Worm (Caenorhabditis elegans) whole organism, late embryonic: ENCODE results near the gene rpap-2.
A peak's percentile ranks its signal among the peaks of the same experiment; 100 is the strongest.

Source experiments
- C08G9.2 ChIP-seq: sonication (generic microtip); optimal IDR thresholded peaks from 2 replicates; lab custom pipeline; 2016; ENCODE audit warnings: mild to moderate bottlenecking, missing genetic modification characterization, moderate library complexity, missing compliant biosample characterization
- C38D4.7 ChIP-seq: fragments of 200-800 bp; sonication (Bioruptor generic); optimal IDR thresholded peaks from 2 replicates; lab custom pipeline; 2018; ENCODE audit warnings: mild to moderate bottlenecking, missing genetic modification characterization, moderate library complexity, missing compliant biosample characterization
- F13H6.1 ChIP-seq: sonication (generic microtip); optimal IDR thresholded peaks from 2 replicates; lab custom pipeline; 2016; ENCODE audit warnings: missing genetic modification characterization, missing compliant biosample characterization
- K02D7.2 ChIP-seq: sonication (generic microtip); optimal IDR thresholded peaks from 2 replicates; lab custom pipeline; 2017; ENCODE audit warnings: mild to moderate bottlenecking, missing genetic modification characterization, missing compliant biosample characterization
- K09A11.1 ChIP-seq: sonication (generic microtip); optimal IDR thresholded peaks from 2 replicates; lab custom pipeline; 2017; ENCODE audit warnings: antibody characterized with exemption, mild to moderate bottlenecking, missing genetic modification characterization, missing compliant biosample characterization; ENCODE audit not compliant: insufficient read depth
- T23F11.4 ChIP-seq: fragments of 200-800 bp; sonication (Bioruptor generic); optimal IDR thresholded peaks from 2 replicates; lab custom pipeline; 2018; ENCODE audit warnings: mild to moderate bottlenecking, missing genetic modification characterization, missing compliant biosample characterization
- Y22D7AL.16 ChIP-seq: sonication (generic microtip); optimal IDR thresholded peaks from 2 replicates; lab custom pipeline; 2016; ENCODE audit warnings: missing genetic modification characterization, missing compliant biosample characterization
- ama-1 ChIP-seq: fragments of 150-350 bp; optimal IDR thresholded peaks from 2 replicates; lab custom pipeline; 2014
- ceh-14 ChIP-seq: sonication (generic microtip); optimal IDR thresholded peaks from 2 replicates; lab custom pipeline; 2016; ENCODE audit warnings: missing genotype, missing genetic modification characterization, missing compliant biosample characterization
- ceh-18 ChIP-seq: sonication (generic microtip); optimal IDR thresholded peaks from 2 replicates; lab custom pipeline; 2016; ENCODE audit warnings: missing genetic modification characterization, missing compliant biosample characterization
- ceh-19 ChIP-seq: fragments of 200-800 bp; sonication (Bioruptor generic); optimal IDR thresholded peaks from 2 replicates; lab custom pipeline; 2018; ENCODE audit warnings: mild to moderate bottlenecking, missing genetic modification characterization, missing compliant biosample characterization
- ceh-22 ChIP-seq: sonication (generic microtip); optimal IDR thresholded peaks from 2 replicates; lab custom pipeline; 2017; ENCODE audit warnings: missing biosample characterization, missing genetic modification characterization
- ceh-24 ChIP-seq: sonication (generic microtip); optimal IDR thresholded peaks from 2 replicates; lab custom pipeline; 2016; ENCODE audit warnings: mild to moderate bottlenecking, missing genetic modification characterization, missing compliant biosample characterization
- ceh-31 ChIP-seq: sonication (generic microtip); optimal IDR thresholded peaks from 2 replicates; lab custom pipeline; 2016; ENCODE audit warnings: missing genetic modification characterization, missing compliant biosample characterization
- ceh-34 ChIP-seq: sonication (generic microtip); optimal IDR thresholded peaks from 2 replicates; lab custom pipeline; 2016; ENCODE audit warnings: mild to moderate bottlenecking, missing genetic modification characterization, missing compliant biosample characterization
- ceh-48 ChIP-seq: sonication (generic microtip); optimal IDR thresholded peaks from 2 replicates; lab custom pipeline; 2016; ENCODE audit warnings: missing genetic modification characterization, inconsistent platforms, missing compliant biosample characterization
- ceh-6 ChIP-seq: fragments of 200-800 bp; sonication (Bioruptor generic); optimal IDR thresholded peaks from 2 replicates; lab custom pipeline; 2018; ENCODE audit warnings: mild to moderate bottlenecking, missing genetic modification characterization, missing compliant biosample characterization
- ceh-9 ChIP-seq: sonication (generic microtip); optimal IDR thresholded peaks from 2 replicates; lab custom pipeline; 2016; ENCODE audit warnings: mild to moderate bottlenecking, missing genetic modification characterization, inconsistent platforms, missing compliant biosample characterization
- dmd-4 ChIP-seq: sonication (generic microtip); optimal IDR thresholded peaks from 2 replicates; lab custom pipeline; 2016; ENCODE audit warnings: borderline replicate concordance, missing genetic modification characterization, missing compliant biosample characterization
- dve-1 ChIP-seq: sonication (generic microtip); optimal IDR thresholded peaks from 2 replicates; lab custom pipeline; 2017; ENCODE audit warnings: antibody characterized with exemption, mild to moderate bottlenecking, missing genetic modification characterization, missing compliant biosample characterization
- fkh-10 ChIP-seq: fragments of 150-350 bp; optimal IDR thresholded peaks from 2 replicates; lab custom pipeline; 2014; ENCODE audit warnings: missing biosample characterization, missing genetic modification reagents, missing genetic modification characterization
- gmeb-2 ChIP-seq: sonication (generic microtip); optimal IDR thresholded peaks from 2 replicates; lab custom pipeline; 2016; ENCODE audit warnings: missing genetic modification characterization, inconsistent platforms, missing compliant biosample characterization
- hlh-13 ChIP-seq: fragments of 200-800 bp; sonication (Bioruptor generic); optimal IDR thresholded peaks from 2 replicates; lab custom pipeline; 2018; ENCODE audit warnings: mild to moderate bottlenecking, missing genetic modification characterization, missing compliant biosample characterization
- hlh-15 ChIP-seq: sonication (generic microtip); optimal IDR thresholded peaks from 2 replicates; lab custom pipeline; 2016; ENCODE audit warnings: missing genetic modification characterization, missing compliant biosample characterization
- hlh-6 ChIP-seq: sonication (generic microtip); optimal IDR thresholded peaks from 2 replicates; lab custom pipeline; 2016; ENCODE audit warnings: missing genotype, missing genetic modification characterization, missing compliant biosample characterization
- hlh-8 ChIP-seq: sonication (generic microtip); optimal IDR thresholded peaks from 2 replicates; lab custom pipeline; 2016; ENCODE audit warnings: missing genotype, missing genetic modification characterization, missing compliant biosample characterization
- lim-6 ChIP-seq: sonication (generic microtip); optimal IDR thresholded peaks from 2 replicates; lab custom pipeline; 2016; ENCODE audit warnings: missing genetic modification characterization, missing compliant biosample characterization
- lin-11 ChIP-seq: fragments of 200-800 bp; sonication (Bioruptor generic); optimal IDR thresholded peaks from 2 replicates; lab custom pipeline; 2018; ENCODE audit warnings: mild to moderate bottlenecking, missing genetic modification characterization, missing compliant biosample characterization
- madf-2 ChIP-seq: sonication (generic microtip); optimal IDR thresholded peaks from 2 replicates; lab custom pipeline; 2017; ENCODE audit warnings: missing genetic modification characterization, missing compliant biosample characterization
- mec-3 ChIP-seq: sonication (generic microtip); optimal IDR thresholded peaks from 2 replicates; lab custom pipeline; 2016; ENCODE audit warnings: borderline replicate concordance, missing genetic modification characterization, missing compliant biosample characterization
- nfya-1 ChIP-seq: sonication (generic microtip); optimal IDR thresholded peaks from 2 replicates; lab custom pipeline; 2017; ENCODE audit warnings: missing genetic modification characterization, mild to moderate bottlenecking, missing compliant biosample characterization, antibody characterized with exemption, moderate library complexity
- pag-3 ChIP-seq: sonication (generic microtip); optimal IDR thresholded peaks from 2 replicates; lab custom pipeline; 2016; ENCODE audit warnings: missing compliant biosample characterization, missing genetic modification characterization, borderline replicate concordance
- pha-2 ChIP-seq: sonication (generic microtip); optimal IDR thresholded peaks from 2 replicates; lab custom pipeline; 2017; ENCODE audit warnings: mild to moderate bottlenecking, missing genetic modification characterization, missing compliant biosample characterization
- pqm-1 ChIP-seq: sonication (generic microtip); optimal IDR thresholded peaks from 2 replicates; lab custom pipeline; 2016; ENCODE audit warnings: missing genetic modification characterization, missing compliant biosample characterization
- rnt-1 ChIP-seq: sonication (generic microtip); optimal IDR thresholded peaks from 2 replicates; lab custom pipeline; 2016; ENCODE audit warnings: missing genetic modification characterization, missing compliant biosample characterization
- sdc-2 ChIP-seq: sonication (generic microtip); optimal IDR thresholded peaks from 2 replicates; lab custom pipeline; 2016; ENCODE audit warnings: missing genotype, missing genetic modification characterization, missing compliant biosample characterization
- sox-4 ChIP-seq: sonication (generic microtip); optimal IDR thresholded peaks from 2 replicates; lab custom pipeline; 2017; ENCODE audit warnings: mild to moderate bottlenecking, missing genetic modification characterization, inconsistent platforms, missing compliant biosample characterization
- syd-9 ChIP-seq: sonication (generic microtip); optimal IDR thresholded peaks from 2 replicates; lab custom pipeline; 2016; ENCODE audit warnings: mild to moderate bottlenecking, missing genetic modification characterization, moderate library complexity, missing compliant biosample characterization
- tbx-2 ChIP-seq: sonication (generic microtip); optimal IDR thresholded peaks from 2 replicates; lab custom pipeline; 2016; ENCODE audit warnings: missing genetic modification characterization, missing compliant biosample characterization
- ttx-3 ChIP-seq: sonication (generic microtip); optimal IDR thresholded peaks from 2 replicates; lab custom pipeline; 2016; ENCODE audit warnings: missing genetic modification reagents, missing genetic modification characterization, missing compliant biosample characterization
- unc-42 ChIP-seq: sonication (generic microtip); optimal IDR thresholded peaks from 2 replicates; lab custom pipeline; 2016; ENCODE audit warnings: missing genotype, missing genetic modification characterization, missing compliant biosample characterization
- zip-5 ChIP-seq: sonication (generic microtip); optimal IDR thresholded peaks from 2 replicates; lab custom pipeline; 2016; ENCODE audit warnings: missing genetic modification characterization, missing compliant biosample characterization
- ztf-16 ChIP-seq: sonication (generic microtip); optimal IDR thresholded peaks from 2 replicates; lab custom pipeline; 2017; ENCODE audit warnings: missing genetic modification characterization, missing compliant biosample characterization

rpap-2 gene

DNA sequence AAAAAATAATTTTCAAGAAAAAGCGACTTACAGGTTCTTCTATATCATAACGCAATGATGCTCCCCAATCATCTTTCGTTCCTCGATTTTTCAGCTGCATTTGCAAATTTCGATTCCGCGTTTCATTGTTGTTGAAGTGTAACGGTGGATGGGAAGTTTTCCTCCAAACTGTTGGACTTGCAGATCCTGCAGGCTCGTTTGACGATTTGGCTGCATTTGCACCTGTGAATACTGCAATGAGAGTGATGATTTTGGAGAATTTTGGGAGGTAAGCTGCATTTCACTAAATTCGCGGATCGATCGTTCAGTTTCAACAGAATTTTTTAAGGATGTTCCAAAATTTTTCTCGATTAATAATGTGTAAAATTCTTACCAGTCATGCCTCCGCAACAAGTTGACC is 13.1 kb downstream of the rpap-2 start:
- TF ChIP-seq zip-5 (tag; lab: Kevin White, UChicago) (no peak), pqm-1 (tag; lab: Kevin White, UChicago) (no peak), T23F11.4 (GFP tag; lab: Kevin White, UChicago) (no peak), ceh-18 (tag; lab: Kevin White, UChicago) (no peak), ceh-22 (tag; lab: Kevin White, UChicago) (no peak)
- TF ChIP-seq, all 69 proteins: peak for 0

ce11 chrIII:8981847-8982479 is 14.2 kb downstream of the rpap-2 start, which contains the start of gene pde-2:
Gene pde-2, minus strand, starts transcription at chrIII:8981897.
- TF ChIP-seq sox-4 (tag; lab: Kevin White, UChicago) (no peak), C38D4.7 (GFP tag; lab: Kevin White, UChicago) (no peak), ceh-31 (tag; lab: Kevin White, UChicago) (peak; percentile 61), ceh-19 (GFP tag; lab: Kevin White, UChicago) (peak; percentile 12), ceh-34 (tag; lab: Kevin White, UChicago) (peak; percentile 75), hlh-13 (GFP tag; lab: Kevin White, UChicago) (no peak), dmd-4 (tag; lab: Kevin White, UChicago) (no peak), gmeb-2 (tag; lab: Kevin White, UChicago) (no peak), K09A11.1 (tag; lab: Kevin White, UChicago) (no peak), rnt-1 (tag; lab: Kevin White, UChicago) (no peak), pqm-1 (tag; lab: Kevin White, UChicago) (no peak), ceh-9 (no peak), hlh-8 (tag; lab: Kevin White, UChicago) (no peak), lim-6 (tag; lab: Kevin White, UChicago) (no peak), hlh-6 (tag; lab: Kevin White, UChicago) (no peak), syd-9 (tag; lab: Kevin White, UChicago) (no peak), pha-2 (tag; lab: Kevin White, UChicago) (no peak), tbx-2 (peak; percentile 17), ceh-14 (peak; percentile 1), ceh-22 (tag; lab: Kevin White, UChicago) (no peak), ama-1 (lab: Kevin White, UChicago) (no peak), ceh-48 (tag; lab: Kevin White, UChicago) (no peak), Y22D7AL.16 (tag; lab: Kevin White, UChicago) (no peak), K02D7.2 (tag; lab: Kevin White, UChicago) (no peak), C08G9.2 (no peak), unc-42 (tag; lab: Kevin White, UChicago) (peak; percentile 97), ttx-3 (tag; lab: Kevin White, UChicago) (no peak), ceh-6 (GFP tag; lab: Kevin White, UChicago) (no peak), T23F11.4 (GFP tag; lab: Kevin White, UChicago) (no peak), pag-3 (no peak), ztf-16 (tag; lab: Kevin White, UChicago) (no peak), madf-2 (no peak), F13H6.1 (tag; lab: Kevin White, UChicago) (no peak), nfya-1 (tag; lab: Kevin White, UChicago) (peak; percentile 21), hlh-15 (tag; lab: Kevin White, UChicago) (no peak), sdc-2 (tag; lab: Kevin White, UChicago) (no peak), fkh-10 (no peak), dve-1 (tag; lab: Kevin White, UChicago) (no peak), ceh-24 (tag; lab: Kevin White, UChicago) (no peak), mec-3 (tag; lab: Kevin White, UChicago) (no peak), lin-11 (tag; lab: Kevin White, UChicago) (no peak), ceh-18 (tag; lab: Kevin White, UChicago) (no peak)
- TF ChIP-seq, all 69 proteins: peak for 7
